Fruit fly (Drosophila melanogaster) whole organism, embryonic: Measurements from ENCODE around the gene CG4452.

Experiments used
- Abd-B ChIP-seq: fragments of 200-800 bp; sonication (Bioruptor generic); optimal IDR thresholded peaks from 2 replicates; lab custom pipeline; 2018; ENCODE audit warnings: missing biosample characterization, mild to moderate bottlenecking, missing genetic modification characterization, moderate library complexity
- Bgb ChIP-seq: fragments of 200-800 bp; sonication (Bioruptor generic); IDR thresholded peaks from 2 replicates; pipeline ENCODE4 v1.3.6; 2022; ENCODE audit warnings: missing biosample characterization, missing genetic modification characterization; ENCODE audit not compliant: partially characterized antibody
- BtbVII ChIP-seq: fragments of 200-800 bp; sonication (Bioruptor generic); optimal IDR thresholded peaks from 3 replicates; lab custom pipeline; 2017; ENCODE audit warnings: missing biosample characterization, mild to moderate bottlenecking, missing genetic modification characterization
- CG10274 ChIP-seq: fragments of 200-800 bp; sonication (Bioruptor generic); optimal IDR thresholded peaks from 3 replicates; lab custom pipeline; 2017; ENCODE audit warnings: missing biosample characterization, mild to moderate bottlenecking, missing genetic modification characterization
- CG10462 ChIP-seq: fragments of 200-800 bp; sonication (Bioruptor generic); optimal IDR thresholded peaks from 2 replicates; lab custom pipeline; 2016; ENCODE audit warnings: missing biosample characterization, missing genetic modification characterization
- CG11398 ChIP-seq: fragments of 200-800 bp; sonication (Bioruptor generic); optimal IDR thresholded peaks from 2 replicates; lab custom pipeline; 2016; ENCODE audit warnings: missing biosample characterization, missing genetic modification characterization
- CG13624 ChIP-seq: fragments of 200-800 bp; sonication (Bioruptor generic); optimal IDR thresholded peaks from 2 replicates; lab custom pipeline; 2016; ENCODE audit warnings: missing biosample characterization, missing genetic modification characterization
- CG13894 ChIP-seq: fragments of 200-800 bp; sonication (Bioruptor generic); optimal IDR thresholded peaks from 3 replicates; lab custom pipeline; 2018; ENCODE audit warnings: missing biosample characterization, mild to moderate bottlenecking, missing genetic modification characterization, moderate library complexity
- CG14710 ChIP-seq: fragments of 200-800 bp; sonication (Bioruptor generic); optimal IDR thresholded peaks from 3 replicates; lab custom pipeline; 2019; ENCODE audit warnings: missing biosample characterization, mild to moderate bottlenecking, missing genetic modification characterization, moderate library complexity
- CG17361 ChIP-seq: fragments of 200-800 bp; sonication (Bioruptor generic); IDR thresholded peaks from 3 replicates; pipeline ENCODE4 v1.3.6; 2022; ENCODE audit warnings: missing biosample characterization, missing genetic modification characterization
- CG2120 ChIP-seq: fragments of 200-800 bp; sonication (Bioruptor generic); optimal IDR thresholded peaks from 3 replicates; lab custom pipeline; 2016; ENCODE audit warnings: missing biosample characterization, missing genetic modification characterization
- CG2199 ChIP-seq: fragments of 200-800 bp; sonication (Bioruptor generic); IDR thresholded peaks from 3 replicates; pipeline ENCODE4 v1.3.6; 2022; ENCODE audit warnings: missing biosample characterization, missing genetic modification characterization
- CG3065 ChIP-seq: fragments of 200-800 bp; sonication (Bioruptor generic); optimal IDR thresholded peaks from 2 replicates; lab custom pipeline; 2016; ENCODE audit warnings: missing biosample characterization, missing genetic modification characterization
- CG3163 ChIP-seq: fragments of 200-800 bp; sonication (Bioruptor generic); optimal IDR thresholded peaks from 3 replicates; lab custom pipeline; 2016; ENCODE audit warnings: missing biosample characterization, missing genetic modification characterization
- CG32532 ChIP-seq: fragments of 200-800 bp; sonication (Bioruptor generic); IDR thresholded peaks from 2 replicates; pipeline ENCODE4 v1.3.6; 2022; ENCODE audit warnings: missing biosample characterization, missing genetic modification characterization
- CG34224 ChIP-seq: fragments of 200-800 bp; sonication (Bioruptor generic); IDR thresholded peaks from 3 replicates; pipeline ENCODE4 v1.3.6; 2022; ENCODE audit warnings: missing biosample characterization, missing genetic modification characterization; ENCODE audit not compliant: partially characterized antibody
- CG7357 ChIP-seq: fragments of 200-800 bp; sonication (Bioruptor generic); IDR thresholded peaks from 3 replicates; pipeline ENCODE4 v1.3.6; 2022; ENCODE audit warnings: missing biosample characterization, missing genetic modification characterization
- CG7372 ChIP-seq: fragments of 200-800 bp; sonication (Bioruptor generic); IDR thresholded peaks from 2 replicates; pipeline ENCODE4 v1.3.6; 2022; ENCODE audit warnings: missing biosample characterization, missing genetic modification characterization
- CG8290 ChIP-seq, 3 experiments: fragments of 200-800 bp; sonication (Bioruptor generic); optimal IDR thresholded peaks; 2 replicates each; lab custom pipeline; 2016 to 2019; ENCODE audit warnings: missing biosample characterization in 3 of 3, missing genetic modification characterization in 3 of 3, mild to moderate bottlenecking in 2 of 3, moderate library complexity in 1 of 3
- CG9727 ChIP-seq: fragments of 200-800 bp; sonication (Bioruptor generic); optimal IDR thresholded peaks from 3 replicates; lab custom pipeline; 2017; ENCODE audit warnings: missing biosample characterization, mild to moderate bottlenecking, missing genetic modification characterization
- CG9932 ChIP-seq: fragments of 200-800 bp; sonication (Bioruptor generic); IDR thresholded peaks from 2 replicates; pipeline ENCODE4 v1.3.6; 2022; ENCODE audit warnings: missing biosample characterization, missing genetic modification characterization
- ERR ChIP-seq: fragments of 200-800 bp; sonication (Bioruptor generic); optimal IDR thresholded peaks from 2 replicates; lab custom pipeline; 2016; ENCODE audit warnings: missing biosample characterization, missing genetic modification characterization
- HLH4C ChIP-seq: fragments of 200-800 bp; sonication (Bioruptor generic); IDR thresholded peaks from 3 replicates; pipeline ENCODE4 v1.3.6; 2022; ENCODE audit warnings: missing biosample characterization, missing genetic modification characterization; ENCODE audit not compliant: partially characterized antibody
- Hmr ChIP-seq: fragments of 200-800 bp; sonication (Bioruptor generic); optimal IDR thresholded peaks from 3 replicates; lab custom pipeline; 2017; ENCODE audit warnings: mild to moderate bottlenecking, missing biosample characterization, missing genetic modification reagents, missing genetic modification characterization
- Hr3 ChIP-seq: fragments of 200-800 bp; sonication (Bioruptor generic); optimal IDR thresholded peaks from 3 replicates; lab custom pipeline; 2016; ENCODE audit warnings: missing biosample characterization, missing genetic modification characterization
- Hr39 ChIP-seq: fragments of >200 bp; optimal IDR thresholded peaks from 2 replicates; lab custom pipeline; 2017
- NFAT ChIP-seq: fragments of 200-800 bp; sonication (Bioruptor generic); IDR thresholded peaks from 2 replicates; pipeline ENCODE4 v1.3.6; 2022; ENCODE audit warnings: missing biosample characterization, missing genetic modification characterization
- NfI ChIP-seq: fragments of 200-800 bp; sonication (Bioruptor generic); optimal IDR thresholded peaks from 3 replicates; lab custom pipeline; 2018; ENCODE audit warnings: missing biosample characterization, mild to moderate bottlenecking, missing genetic modification characterization, moderate library complexity
- Six4 ChIP-seq: fragments of 200-800 bp; sonication (Bioruptor generic); optimal IDR thresholded peaks from 2 replicates; lab custom pipeline; 2016; ENCODE audit warnings: missing biosample characterization, missing genetic modification characterization
- Spps ChIP-seq: fragments of 200-800 bp; sonication (Bioruptor generic); optimal IDR thresholded peaks from 2 replicates; lab custom pipeline; 2018; ENCODE audit warnings: missing biosample characterization, mild to moderate bottlenecking, missing genetic modification characterization
- Sry-δ ChIP-seq: fragments of 200-800 bp; sonication (Bioruptor generic); optimal IDR thresholded peaks from 2 replicates; lab custom pipeline; 2016; ENCODE audit warnings: missing biosample characterization, missing genetic modification characterization
- Tbp ChIP-seq: fragments of >200 bp; optimal IDR thresholded peaks from 2 replicates; lab custom pipeline; 2018; ENCODE audit warnings: missing biosample characterization, missing genetic modification characterization
- amos ChIP-seq: fragments of 200-800 bp; sonication (Bioruptor generic); IDR thresholded peaks from 2 replicates; pipeline ENCODE4 v1.3.6; 2022; ENCODE audit warnings: missing biosample characterization, missing genetic modification characterization; ENCODE audit not compliant: partially characterized antibody
- bsh ChIP-seq, 2 experiments: fragments of 200-800 bp; sonication (Bioruptor generic); optimal IDR thresholded peaks; 2 replicates each; lab custom pipeline; 2017 to 2018; ENCODE audit warnings: mild to moderate bottlenecking in 2 of 2, missing biosample characterization in 2 of 2, missing genetic modification characterization in 2 of 2, moderate library complexity in 1 of 2
- cato ChIP-seq: fragments of 200-800 bp; sonication (Bioruptor generic); optimal IDR thresholded peaks from 2 replicates; lab custom pipeline; 2016; ENCODE audit warnings: missing biosample characterization, missing genetic modification characterization, borderline replicate concordance
- caup ChIP-seq: fragments of 200-800 bp; sonication (Bioruptor generic); optimal IDR thresholded peaks from 3 replicates; lab custom pipeline; 2017; ENCODE audit warnings: missing biosample characterization, mild to moderate bottlenecking, missing genetic modification characterization, moderate library complexity; ENCODE audit not compliant: severe bottlenecking
- danr ChIP-seq: fragments of 200-800 bp; sonication (Bioruptor generic); IDR thresholded peaks from 2 replicates; pipeline ENCODE4 v1.3.6; 2022; ENCODE audit warnings: missing biosample characterization, missing genetic modification characterization
- fru ChIP-seq: fragments of >200 bp; optimal IDR thresholded peaks from 2 replicates; lab custom pipeline; 2017
- gfzf ChIP-seq: fragments of 200-800 bp; sonication (Bioruptor generic); optimal IDR thresholded peaks from 2 replicates; lab custom pipeline; 2016; ENCODE audit warnings: missing biosample characterization, mild to moderate bottlenecking, missing genetic modification characterization, moderate library complexity
- gsb ChIP-seq: fragments of 200-800 bp; sonication (Bioruptor generic); IDR thresholded peaks from 2 replicates; pipeline ENCODE4 v1.3.6; 2022; ENCODE audit warnings: missing biosample characterization, missing genetic modification characterization
- her ChIP-seq: fragments of 200-800 bp; sonication (Bioruptor generic); optimal IDR thresholded peaks from 2 replicates; lab custom pipeline; 2016; ENCODE audit warnings: missing biosample characterization, missing genetic modification characterization
- hth ChIP-seq: fragments of >200 bp; optimal IDR thresholded peaks from 2 replicates; lab custom pipeline; 2017; ENCODE audit warnings: inconsistent platforms
- lov ChIP-seq, 2 experiments: fragments of 200-800 bp in 1 of 2; fragments of >200 bp in 1 of 2; sonication (Bioruptor generic) in 1 of 2; IDR thresholded peaks in 1 of 2; optimal IDR thresholded peaks in 1 of 2; 2 replicates in 1 of 2; 3 replicates in 1 of 2; pipeline versions ENCODE4 v1.3.6 to Lab custom; 2017 to 2022; ENCODE audit warnings: missing biosample characterization in 1 of 2, missing genetic modification characterization in 1 of 2
- nom ChIP-seq: fragments of 200-800 bp; sonication (Bioruptor generic); optimal IDR thresholded peaks from 2 replicates; lab custom pipeline; 2017; ENCODE audit warnings: missing biosample characterization, missing genetic modification characterization, mild to moderate bottlenecking, moderate library complexity, missing genetic modification reagents
- ro ChIP-seq: fragments of 200-800 bp; sonication (Bioruptor generic); IDR thresholded peaks from 2 replicates; pipeline ENCODE4 v1.3.6; 2022; ENCODE audit warnings: missing biosample characterization, missing genetic modification characterization
- schlank ChIP-seq: fragments of 200-800 bp; sonication (Bioruptor generic); optimal IDR thresholded peaks from 2 replicates; lab custom pipeline; 2018; ENCODE audit warnings: missing biosample characterization, mild to moderate bottlenecking, missing genetic modification characterization
- so ChIP-seq: fragments of 200-800 bp; sonication (Bioruptor generic); IDR thresholded peaks from 3 replicates; pipeline ENCODE4 v1.3.6; 2022; ENCODE audit warnings: missing biosample characterization, missing genetic modification characterization
- sqz ChIP-seq: fragments of 200-800 bp; sonication (Bioruptor generic); optimal IDR thresholded peaks from 3 replicates; lab custom pipeline; 2018; ENCODE audit warnings: missing biosample characterization, mild to moderate bottlenecking, missing genetic modification characterization
- sr ChIP-seq: fragments of 200-800 bp; sonication (Bioruptor generic); IDR thresholded peaks from 3 replicates; pipeline ENCODE4 v1.3.6; 2022; ENCODE audit warnings: missing biosample characterization, missing genetic modification characterization
- tll ChIP-seq, 2 experiments: fragments of 200-800 bp in 1 of 2; fragments of >200 bp in 1 of 2; sonication (Bioruptor generic) in 1 of 2; optimal IDR thresholded peaks; 2 replicates each; lab custom pipeline; 2017 to 2019; ENCODE audit warnings: missing biosample characterization in 2 of 2, missing genetic modification characterization in 2 of 2, mild to moderate bottlenecking in 1 of 2, moderate library complexity in 1 of 2
- usp ChIP-seq: fragments of >200 bp; optimal IDR thresholded peaks from 2 replicates; lab custom pipeline; 2017; ENCODE audit warnings: missing biosample characterization, missing genetic modification characterization

CG4452 gene

DNA sequence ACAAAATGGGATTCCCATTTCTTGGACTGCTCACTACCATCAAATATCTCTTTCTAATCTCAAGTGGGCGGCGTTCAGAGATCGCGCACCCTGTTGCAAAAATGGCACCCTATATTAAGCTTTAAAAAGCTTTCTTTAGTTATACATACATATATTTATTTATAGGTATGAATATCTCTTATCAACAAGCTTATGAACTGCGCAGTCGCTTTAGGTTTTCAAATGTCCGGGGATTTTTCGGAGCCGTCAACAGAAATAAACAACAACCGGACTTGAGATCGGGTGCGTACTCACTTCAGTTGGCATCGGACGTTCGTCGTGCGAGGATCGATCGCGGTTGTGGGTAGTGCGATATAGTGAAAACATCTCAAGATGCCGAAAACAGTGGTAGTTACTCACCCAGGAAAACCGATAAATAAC lies 17.9 kb upstream of the CG4452 start, which contains the start of gene PGRP-LF (continued):
- TF ChIP-seq lov (optimal IDR thresholded peaks at IDR 0.05; lab: Kevin White, UChicago), result no peak
- TF ChIP-seq lov (GFP tag; IDR thresholded peaks at IDR 0.05; lab: Robert Waterston, UW), result no peak
- TF ChIP-seq gfzf (GFP tag; lab: Kevin White, UChicago), result no peak
- no peak for TF ChIP-seq ERR (GFP tag; lab: Kevin White, UChicago)
- TF ChIP-seq CG13894, result peak; percentile 82
- no peak for TF ChIP-seq CG3065
- TF ChIP-seq Six4 (GFP tag; lab: Kevin White, UChicago), result no peak
- TF ChIP-seq CG10274, result no peak
- no peak; the same call in 1 of the 2 replicates for TF ChIP-seq amos (GFP tag; lab: Robert Waterston, UW)
- no peak for TF ChIP-seq tll (GFP tag; optimal IDR thresholded peaks at IDR 0.05; lab: Kevin White, UChicago)
- peak; percentile 25; the same call in 1 of the 2 replicates for TF ChIP-seq Bgb (GFP tag; lab: Robert Waterston, UW)
- TF ChIP-seq CG32532, result 0 out of 2 replicates have a peak, but pooled peaks have one; percentile 42
- TF ChIP-seq CG7357, result no peak
- TF ChIP-seq BtbVII (GFP tag; lab: Kevin White, UChicago), result peak; percentile 7
- no peak for TF ChIP-seq so (GFP tag; lab: Robert Waterston, UW)
- TF ChIP-seq Sry-δ (GFP tag; lab: Kevin White, UChicago), result no peak
- TF ChIP-seq Hmr (GFP tag; lab: Kevin White, UChicago), result peak; percentile 33
- no peak for TF ChIP-seq CG14710
- no peak for TF ChIP-seq CG17361
- TF ChIP-seq fru, result no peak
- TF ChIP-seq CG13624, result peak; percentile 82
- TF ChIP-seq schlank (tag; lab: Kevin White, UChicago), result no peak
- no peak for TF ChIP-seq CG2199 (GFP tag; lab: Robert Waterston, UW)
- no peak for TF ChIP-seq Abd-B (GFP tag; lab: Kevin White, UChicago)
- TF ChIP-seq CG34224 (GFP tag; lab: Robert Waterston, UW), result peak; percentile 14; the same call in 1 of the 3 replicates
- no peak for TF ChIP-seq CG8290 (GFP tag; optimal IDR thresholded peaks at IDR 0.05; lab: Kevin White, UChicago)
- TF ChIP-seq CG8290 (tag; optimal IDR thresholded peaks at IDR 0.05; lab: Kevin White, UChicago), result peak in 1 of 2 experiments; percentile 46
- TF ChIP-seq NfI (GFP tag; lab: Kevin White, UChicago), result peak; percentile 6
- no peak for TF ChIP-seq usp
- peak; percentile 48; the same call in 1 of the 2 replicates for TF ChIP-seq CG9932 (GFP tag; lab: Robert Waterston, UW)
- TF ChIP-seq nom (GFP tag; lab: Kevin White, UChicago), result no peak
- TF ChIP-seq bsh (GFP tag; optimal IDR thresholded peaks at IDR 0.05; lab: Kevin White, UChicago), result no peak
- no peak for TF ChIP-seq danr (GFP tag; lab: Robert Waterston, UW)
- no peak for TF ChIP-seq Spps
- TF ChIP-seq CG11398, result no peak
- no peak for TF ChIP-seq CG10462 (GFP tag; lab: Kevin White, UChicago)
- TF ChIP-seq sqz (GFP tag; lab: Kevin White, UChicago), result no peak
- no peak for TF ChIP-seq hth
- TF ChIP-seq Hr39, result no peak
- peak; percentile 5 for TF ChIP-seq CG3163
- TF ChIP-seq CG2120 (GFP tag; lab: Kevin White, UChicago), result peak; percentile 57
- TF ChIP-seq Hr3 (GFP tag; lab: Kevin White, UChicago), result no peak
- TF ChIP-seq NFAT, result peak; percentile 21; the same call in 1 of the 2 replicates
- no peak for TF ChIP-seq HLH4C (GFP tag; lab: Robert Waterston, UW)
- TF ChIP-seq caup (GFP tag; lab: Kevin White, UChicago), result peak; percentile 24
- no peak for TF ChIP-seq gsb (GFP tag; lab: Robert Waterston, UW)
- no peak for TF ChIP-seq ro (GFP tag; lab: Robert Waterston, UW)
- peak; percentile 87 for TF ChIP-seq sr (GFP tag; lab: Robert Waterston, UW)
- no peak for TF ChIP-seq CG7372 (GFP tag; lab: Robert Waterston, UW)
- no peak for TF ChIP-seq CG9727 (GFP tag; lab: Kevin White, UChicago)
- TF ChIP-seq her (GFP tag; lab: Kevin White, UChicago), result no peak
- no peak for TF ChIP-seq Tbp (GFP tag; lab: Kevin White, UChicago)
- TF ChIP-seq cato, result no peak
